Fruit fly (Drosophila melanogaster) whole organism: ENCODE results near the gene CG16985.

Source experiments
- Dll ChIP-seq: fragments of >200 bp; optimal IDR thresholded peaks from 2 replicates; lab custom pipeline; 2017
- pan ChIP-seq: fragments of >200 bp; optimal IDR thresholded peaks from 2 replicates; lab custom pipeline; 2017
- psq ChIP-seq: fragments of >200 bp; optimal IDR thresholded peaks from 2 replicates; lab custom pipeline; 2017

DNA sequence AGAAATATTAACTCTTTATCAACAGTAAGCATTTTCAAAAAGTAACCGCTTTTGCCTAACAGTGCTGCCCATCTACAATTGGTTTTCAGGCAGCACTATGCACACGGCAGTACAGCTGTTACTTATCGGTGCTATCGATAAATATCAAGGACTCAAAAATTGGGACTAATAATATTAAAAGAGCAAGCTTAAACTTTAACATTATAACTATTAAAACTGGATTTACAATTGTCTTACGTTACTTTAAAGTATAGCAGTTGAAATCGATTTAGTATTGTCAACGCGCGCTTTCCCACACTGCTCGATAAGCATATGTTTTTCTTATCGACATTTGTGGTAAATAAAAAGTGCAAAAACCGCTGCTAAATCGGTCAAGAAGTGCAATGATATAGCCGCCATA, 32.3 kb downstream of the CG16985 start, which contains the start of the genes CG42245 and MEP-1:
- no peak for TF ChIP-seq pan (lab: Kevin White, UChicago)
- TF ChIP-seq Dll (lab: Kevin White, UChicago), result no peak
- TF ChIP-seq psq (lab: Kevin White, UChicago), result no peak
